Worm (Caenorhabditis elegans) whole organism, early embryonic: Measurements from ENCODE around the gene srd-30.

Experiments used
- ceh-13 ChIP-seq: fragments of 200-800 bp; sonication (Bioruptor generic); optimal IDR thresholded peaks from 2 replicates; lab custom pipeline; 2018; ENCODE audit warnings: mild to moderate bottlenecking, missing genetic modification characterization, missing compliant biosample characterization
- ceh-36 ChIP-seq: sonication (generic microtip); optimal IDR thresholded peaks from 2 replicates; lab custom pipeline; 2016; ENCODE audit warnings: missing genetic modification characterization, inconsistent platforms, missing compliant biosample characterization
- ets-7 ChIP-seq: sonication (generic microtip); optimal IDR thresholded peaks from 2 replicates; lab custom pipeline; 2016; ENCODE audit warnings: missing genotype, missing genetic modification characterization, missing compliant biosample characterization
- flt-1 ChIP-seq: fragments of 200-800 bp; sonication (Bioruptor generic); IDR thresholded peaks from 2 replicates; pipeline ENCODE4 v1.3.6; 2022; ENCODE audit warnings: missing genetic modification characterization, missing compliant biosample characterization
- tbx-37 ChIP-seq: fragments of 200-800 bp; sonication (Bioruptor generic); conservative IDR thresholded peaks from 2 replicates; pipeline ENCODE4 v1.3.6; 2022; ENCODE audit warnings: missing genetic modification reagents, missing genetic modification characterization, missing compliant biosample characterization
- tra-4 ChIP-seq: sonication (generic microtip); optimal IDR thresholded peaks from 2 replicates; lab custom pipeline; 2017; ENCODE audit warnings: missing genetic modification characterization, missing compliant biosample characterization

ce11 chrV:7612044-7612443, 17.6 kb upstream of the srd-30 start, which contains the start of gene clec-215:
- TF ChIP-seq ets-7 (tag; lab: Kevin White, UChicago) (no peak), flt-1 (GFP tag; lab: Robert Waterston, UW) (no peak), ceh-13 (no peak), tra-4 (tag; lab: Kevin White, UChicago) (no peak), tbx-37 (GFP tag; lab: Robert Waterston, UW) (no peak), ceh-36 (tag; lab: Kevin White, UChicago) (no peak)
